Comparison of ENCODE assay signal across 1 fruit fly cellular context in the genomic region with DNA sequence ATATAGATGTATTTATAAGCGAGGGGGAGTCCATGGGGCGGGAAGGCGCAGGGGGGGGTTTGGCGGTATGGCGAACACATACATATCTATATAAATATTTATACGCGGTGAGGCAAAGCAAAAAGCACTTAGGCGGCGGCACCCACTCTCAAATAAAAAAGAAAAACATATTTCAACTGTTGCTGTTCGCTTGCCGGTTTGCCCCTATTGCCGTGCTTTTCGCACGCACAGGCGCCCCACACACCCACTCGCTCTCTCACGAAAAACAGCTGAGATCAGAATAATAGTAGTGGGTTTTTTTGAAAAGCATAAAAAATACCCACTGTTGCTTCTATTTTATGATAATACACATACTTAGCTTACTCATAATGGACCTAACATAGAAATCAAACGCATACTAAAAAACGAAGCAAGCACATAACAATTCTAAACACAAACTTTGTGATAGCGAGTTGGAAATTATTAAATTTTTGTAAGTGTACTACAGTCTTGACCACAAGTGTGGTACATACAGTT.
TF ChIP-seq lines count a peak whose summit lies in the region.

No protein-coding gene starts in this region.

TF ChIP-seq in whole organism, embryonic, 481 proteins besides CTCF, POLR2A, EP300 and RAD21 (continued from another document and continues in another):
- peak; percentile 92 for TF ChIP-seq CG13894 (tag; optimal IDR thresholded peaks at IDR 0.05; lab: Kevin White, UChicago)
- peak; percentile 51 for TF ChIP-seq Abd-B (GFP tag; optimal IDR thresholded peaks at IDR 0.05; lab: Kevin White, UChicago)
- no peak for TF ChIP-seq nom (GFP tag; optimal IDR thresholded peaks at IDR 0.05; lab: Kevin White, UChicago)
- TF ChIP-seq Dip3 (GFP tag; optimal IDR thresholded peaks at IDR 0.05; lab: Kevin White, UChicago) = peak; percentile 87
- no peak for TF ChIP-seq CG1024 (GFP tag; IDR thresholded peaks at IDR 0.05; lab: Robert Waterston, UW)
- TF ChIP-seq Ets65A (GFP tag; lab: Kevin White, UChicago) = no peak
- TF ChIP-seq pnt (GFP tag; optimal IDR thresholded peaks at IDR 0.05; lab: Kevin White, UChicago) = peak; percentile 32
- TF ChIP-seq CG15073 (GFP tag; optimal IDR thresholded peaks at IDR 0.05; lab: Kevin White, UChicago) = no peak
- TF ChIP-seq crol (GFP tag; IDR thresholded peaks at IDR 0.05; lab: Robert Waterston, UW) = peak; percentile 95
- no peak for TF ChIP-seq CG7745 (tag; optimal IDR thresholded peaks at IDR 0.05; lab: Kevin White, UChicago)
- TF ChIP-seq Dbx (GFP tag; IDR thresholded peaks at IDR 0.05; lab: Robert Waterston, UW) = peak; percentile 75; the same call in 2 of the 3 replicates
- TF ChIP-seq Hsf (GFP tag; optimal IDR thresholded peaks at IDR 0.05; lab: Kevin White, UChicago) = peak; percentile 78
- TF ChIP-seq CG14860 (GFP tag; IDR thresholded peaks at IDR 0.05; lab: Robert Waterston, UW; ENCODE audit: partially characterized antibody) = no peak
- no peak for TF ChIP-seq CG14710 (tag; optimal IDR thresholded peaks at IDR 0.05; lab: Kevin White, UChicago)
- TF ChIP-seq Dip2 (GFP tag; IDR thresholded peaks at IDR 0.05; lab: Robert Waterston, UW) = no peak
- peak; percentile 40 for TF ChIP-seq chn (GFP tag; optimal IDR thresholded peaks at IDR 0.05; lab: Kevin White, UChicago)
- peak; percentile 42 for TF ChIP-seq CG3163 (GFP tag; optimal IDR thresholded peaks at IDR 0.05; lab: Kevin White, UChicago)
- no peak for TF ChIP-seq Dref (GFP tag; IDR thresholded peaks at IDR 0.05; lab: Robert Waterston, UW)
- TF ChIP-seq gcm2 (GFP tag; optimal IDR thresholded peaks at IDR 0.05; lab: Kevin White, UChicago) = peak; percentile 73
- peak; percentile 23 for TF ChIP-seq ab (GFP tag; optimal IDR thresholded peaks at IDR 0.05; lab: Kevin White, UChicago)
- TF ChIP-seq Bteb2 (GFP tag; optimal IDR thresholded peaks at IDR 0.05; lab: Kevin White, UChicago) = peak; percentile 67
- TF ChIP-seq Atf-2 (GFP tag; optimal IDR thresholded peaks at IDR 0.05; lab: Kevin White, UChicago) = peak; percentile 68
- 0 out of 3 replicates have a peak, but pooled peaks have one; percentile 47 for TF ChIP-seq CG7357 (GFP tag; IDR thresholded peaks at IDR 0.05; lab: Robert Waterston, UW)
- TF ChIP-seq CG3281 (GFP tag; optimal IDR thresholded peaks at IDR 0.05; lab: Kevin White, UChicago) = peak; percentile 90
- TF ChIP-seq Stat92E (GFP tag; optimal IDR thresholded peaks at IDR 0.05; lab: Kevin White, UChicago) = no peak
- no peak for TF ChIP-seq CG10431 (GFP tag; optimal IDR thresholded peaks at IDR 0.05; lab: Kevin White, UChicago)
- TF ChIP-seq CG17361 (GFP tag; IDR thresholded peaks at IDR 0.05; lab: Robert Waterston, UW) = peak; percentile 75
- TF ChIP-seq fu2 (GFP tag; optimal IDR thresholded peaks at IDR 0.05; lab: Kevin White, UChicago) = peak; percentile 80
- peak; percentile 66; the same call in 1 of the 3 replicates for TF ChIP-seq CG34422 (GFP tag; IDR thresholded peaks at IDR 0.05; lab: Robert Waterston, UW)
- TF ChIP-seq CG31224 (GFP tag; IDR thresholded peaks at IDR 0.05; lab: Robert Waterston, UW) = peak; percentile 50; the same call in 1 of the 2 replicates
- TF ChIP-seq bcd (GFP tag; optimal IDR thresholded peaks at IDR 0.05; lab: Kevin White, UChicago) = peak; percentile 84
- peak; percentile 38 for TF ChIP-seq Dad (GFP tag; optimal IDR thresholded peaks at IDR 0.05; lab: Kevin White, UChicago)
- TF ChIP-seq Max (GFP tag; optimal IDR thresholded peaks at IDR 0.05; lab: Kevin White, UChicago) = peak; percentile 37
- no peak; the same call in 1 of the 2 replicates for TF ChIP-seq peb (GFP tag; IDR thresholded peaks at IDR 0.05; lab: Robert Waterston, UW)
- TF ChIP-seq CG2875 (GFP tag; optimal IDR thresholded peaks at IDR 0.05; lab: Kevin White, UChicago) = peak; percentile 27
- TF ChIP-seq ham (GFP tag; IDR thresholded peaks at IDR 0.05; lab: Robert Waterston, UW) = 0 out of 2 replicates have a peak, but pooled peaks have one; percentile 45
- TF ChIP-seq Hr78 (GFP tag; optimal IDR thresholded peaks at IDR 0.05; lab: Kevin White, UChicago) = peak in 1 of 2 experiments; percentile 33
- TF ChIP-seq Bgb (GFP tag; IDR thresholded peaks at IDR 0.05; lab: Robert Waterston, UW; ENCODE audit: partially characterized antibody) = peak; percentile 44; the same call in 1 of the 2 replicates
- no peak for TF ChIP-seq Spps (tag; optimal IDR thresholded peaks at IDR 0.05; lab: Kevin White, UChicago)
- no peak for TF ChIP-seq ap (GFP tag; IDR thresholded peaks at IDR 0.05; lab: Robert Waterston, UW)
- peak; percentile 62 for TF ChIP-seq seq (GFP tag; IDR thresholded peaks at IDR 0.05; lab: Robert Waterston, UW)
- TF ChIP-seq CG31388 (GFP tag; optimal IDR thresholded peaks at IDR 0.05; lab: Kevin White, UChicago) = no peak
- TF ChIP-seq caup (GFP tag; optimal IDR thresholded peaks at IDR 0.05; lab: Kevin White, UChicago; ENCODE audit: severe bottlenecking) = peak; percentile 84
- no peak for TF ChIP-seq CG8478 (optimal IDR thresholded peaks at IDR 0.05; lab: Kevin White, UChicago)
- peak; percentile 26 for TF ChIP-seq CG11723 (GFP tag; optimal IDR thresholded peaks at IDR 0.05; lab: Kevin White, UChicago)
- TF ChIP-seq CG32532 (GFP tag; IDR thresholded peaks at IDR 0.05; lab: Robert Waterston, UW) = peak; percentile 80; the same call in 1 of the 2 replicates
- 0 out of 2 replicates have a peak, but pooled peaks have one; percentile 27 for TF ChIP-seq ssp (GFP tag; IDR thresholded peaks at IDR 0.05; lab: Robert Waterston, UW)
- TF ChIP-seq jing (GFP tag; optimal IDR thresholded peaks at IDR 0.05; lab: Kevin White, UChicago) = peak; percentile 45
- TF ChIP-seq HmgZ (tag; optimal IDR thresholded peaks at IDR 0.05; lab: Kevin White, UChicago) = peak; percentile 83
- peak; percentile 70 for TF ChIP-seq Side (GFP tag; optimal IDR thresholded peaks at IDR 0.05; lab: Kevin White, UChicago)
- TF ChIP-seq az2 (GFP tag; optimal IDR thresholded peaks at IDR 0.05; lab: Kevin White, UChicago) = peak; percentile 60
- TF ChIP-seq CG6854 (GFP tag; optimal IDR thresholded peaks at IDR 0.05; lab: Kevin White, UChicago) = peak; percentile 69
- peak; percentile 97 for TF ChIP-seq sr (GFP tag; IDR thresholded peaks at IDR 0.05; lab: Robert Waterston, UW)
- peak; percentile 95 for TF ChIP-seq CG2120 (GFP tag; optimal IDR thresholded peaks at IDR 0.05; lab: Kevin White, UChicago)
- no peak for TF ChIP-seq Six4 (GFP tag; optimal IDR thresholded peaks at IDR 0.05; lab: Kevin White, UChicago)
- TF ChIP-seq lov (optimal IDR thresholded peaks at IDR 0.05; lab: Kevin White, UChicago) = no peak
- TF ChIP-seq lov (GFP tag; IDR thresholded peaks at IDR 0.05; lab: Robert Waterston, UW) = no peak
- TF ChIP-seq gem (tag; optimal IDR thresholded peaks at IDR 0.05; lab: Kevin White, UChicago) = peak; percentile 88
- peak; percentile 85 for TF ChIP-seq her (GFP tag; optimal IDR thresholded peaks at IDR 0.05; lab: Kevin White, UChicago)
- TF ChIP-seq fd64A (GFP tag; optimal IDR thresholded peaks at IDR 0.05; lab: Kevin White, UChicago) = no peak
- TF ChIP-seq CoRest (tag; optimal IDR thresholded peaks at IDR 0.05; lab: Kevin White, UChicago) = peak; percentile 83
- TF ChIP-seq CG1647 (GFP tag; optimal IDR thresholded peaks at IDR 0.05; lab: Kevin White, UChicago) = no peak
- TF ChIP-seq odd (GFP tag; optimal IDR thresholded peaks at IDR 0.05; lab: Kevin White, UChicago) = peak; percentile 76
- no peak for TF ChIP-seq CG33557 (GFP tag; optimal IDR thresholded peaks at IDR 0.05; lab: Kevin White, UChicago)
- peak; percentile 77 for TF ChIP-seq shn (GFP tag; optimal IDR thresholded peaks at IDR 0.05; lab: Kevin White, UChicago)
- peak; percentile 50 for TF ChIP-seq CG16815 (GFP tag; optimal IDR thresholded peaks at IDR 0.05; lab: Kevin White, UChicago)
- TF ChIP-seq TFAM (GFP tag; optimal IDR thresholded peaks at IDR 0.05; lab: Kevin White, UChicago) = no peak
- peak; percentile 68 for TF ChIP-seq CG11247 (GFP tag; IDR thresholded peaks at IDR 0.05; lab: Robert Waterston, UW)
- TF ChIP-seq ATbp (GFP tag; optimal IDR thresholded peaks at IDR 0.05; lab: Kevin White, UChicago) = no peak
- TF ChIP-seq Eip74EF (GFP tag; optimal IDR thresholded peaks at IDR 0.05; lab: Kevin White, UChicago) = peak in 1 of 2 experiments; percentile 77
- TF ChIP-seq sd (tag; optimal IDR thresholded peaks at IDR 0.05; lab: Kevin White, UChicago) = peak; percentile 93
- TF ChIP-seq CG8359 (GFP tag; optimal IDR thresholded peaks at IDR 0.05; lab: Kevin White, UChicago; ENCODE audit: borderline replicate concordance) = no peak
- peak; percentile 90 for TF ChIP-seq gro (GFP tag; optimal IDR thresholded peaks at IDR 0.05; lab: Kevin White, UChicago)
- TF ChIP-seq ato (GFP tag; IDR thresholded peaks at IDR 0.05; lab: Robert Waterston, UW; ENCODE audit: partially characterized antibody) = no peak
- no peak for TF ChIP-seq Doc2 (GFP tag; IDR thresholded peaks at IDR 0.05; lab: Robert Waterston, UW)
- peak; percentile 21 for TF ChIP-seq Jarid2 (GFP tag; optimal IDR thresholded peaks at IDR 0.05; lab: Kevin White, UChicago)
- peak; percentile 91 for TF ChIP-seq CG18599 (GFP tag; optimal IDR thresholded peaks at IDR 0.05; lab: Kevin White, UChicago)
- no peak for TF ChIP-seq CkIIα-i1 (GFP tag; IDR thresholded peaks at IDR 0.05; lab: Robert Waterston, UW)
- no peak for TF ChIP-seq dmrt11E (tag; optimal IDR thresholded peaks at IDR 0.05; lab: Kevin White, UChicago)
- TF ChIP-seq gce (GFP tag; IDR thresholded peaks at IDR 0.05; lab: Robert Waterston, UW) = no peak
- TF ChIP-seq CG4424 (GFP tag; optimal IDR thresholded peaks at IDR 0.05; lab: Kevin White, UChicago) = peak; percentile 45
- TF ChIP-seq CG32772 (GFP tag; IDR thresholded peaks at IDR 0.05; lab: Robert Waterston, UW) = peak; percentile 62
- peak; percentile 38; the same call in 1 of the 2 replicates for TF ChIP-seq wdn (GFP tag; IDR thresholded peaks at IDR 0.05; lab: Robert Waterston, UW)
- peak; percentile 86 for TF ChIP-seq Drgx (GFP tag; IDR thresholded peaks at IDR 0.05; lab: Robert Waterston, UW)
- peak; percentile 67 to 85 for TF ChIP-seq dpn (GFP tag; optimal IDR thresholded peaks at IDR 0.05; lab: Kevin White, UChicago)
- TF ChIP-seq nerfin-2 (GFP tag; IDR thresholded peaks at IDR 0.05; lab: Robert Waterston, UW; ENCODE audit: partially characterized antibody) = no peak
- TF ChIP-seq aop (GFP tag; IDR thresholded peaks at IDR 0.05; lab: Robert Waterston, UW) = no peak
- peak; percentile 96 for TF ChIP-seq Med (GFP tag; lab: Kevin White, UChicago)
- no peak for TF ChIP-seq oc (tag; optimal IDR thresholded peaks at IDR 0.05; lab: Kevin White, UChicago)
- peak; percentile 37 for TF ChIP-seq Atf3 (GFP tag; optimal IDR thresholded peaks at IDR 0.05; lab: Kevin White, UChicago)
- peak; percentile 90 for TF ChIP-seq mam (GFP tag; optimal IDR thresholded peaks at IDR 0.05; lab: Kevin White, UChicago)
- peak; percentile 74 for TF ChIP-seq CG14441 (GFP tag; IDR thresholded peaks at IDR 0.05; lab: Robert Waterston, UW)
- 0 out of 2 replicates have a peak, but pooled peaks have one; percentile 5 for TF ChIP-seq CG11085 (GFP tag; IDR thresholded peaks at IDR 0.05; lab: Robert Waterston, UW)
- TF ChIP-seq al (GFP tag; IDR thresholded peaks at IDR 0.05; lab: Robert Waterston, UW) = peak; percentile 65; the same call in 1 of the 2 replicates
- no peak for TF ChIP-seq BEAF-32 (GFP tag; optimal IDR thresholded peaks at IDR 0.05; lab: Kevin White, UChicago)
- TF ChIP-seq tin (GFP tag; optimal IDR thresholded peaks at IDR 0.05; lab: Kevin White, UChicago) = peak; percentile 59
- peak; percentile 63 for TF ChIP-seq exex (tag; optimal IDR thresholded peaks at IDR 0.05; lab: Kevin White, UChicago)
- peak; percentile 22 for TF ChIP-seq CG2116 (GFP tag; optimal IDR thresholded peaks at IDR 0.05; lab: Kevin White, UChicago)
- TF ChIP-seq bab2 (GFP tag; optimal IDR thresholded peaks at IDR 0.05; lab: Kevin White, UChicago) = peak; percentile 64
- 0 out of 3 replicates have a peak, but pooled peaks have one; percentile 58 for TF ChIP-seq C15 (GFP tag; IDR thresholded peaks at IDR 0.05; lab: Robert Waterston, UW)
- TF ChIP-seq Trl (optimal IDR thresholded peaks at IDR 0.05; lab: Kevin White, UChicago) = peak in 1 of 2 experiments; percentile 57
- peak; percentile 63 for TF ChIP-seq Trl (GFP tag; optimal IDR thresholded peaks at IDR 0.05; lab: Kevin White, UChicago)
- peak; percentile 39 for TF ChIP-seq slou (GFP tag; optimal IDR thresholded peaks at IDR 0.05; lab: Kevin White, UChicago)
- TF ChIP-seq ken (GFP tag; IDR thresholded peaks at IDR 0.05; lab: Robert Waterston, UW) = no peak
- TF ChIP-seq Elba2 (GFP tag; optimal IDR thresholded peaks at IDR 0.05; lab: Kevin White, UChicago) = no peak
- TF ChIP-seq CG32767 (GFP tag; IDR thresholded peaks at IDR 0.05; lab: Robert Waterston, UW) = peak; percentile 42; the same call in 1 of the 2 replicates
- TF ChIP-seq Sox100B (GFP tag; optimal IDR thresholded peaks at IDR 0.05; lab: Kevin White, UChicago) = peak; percentile 49
- no peak for TF ChIP-seq z (GFP tag; IDR thresholded peaks at IDR 0.05; lab: Robert Waterston, UW)
- TF ChIP-seq jigr1 (GFP tag; IDR thresholded peaks at IDR 0.05; lab: Robert Waterston, UW) = no peak
- peak in 1 of 2 experiments; percentile 59 for TF ChIP-seq crp (GFP tag; optimal IDR thresholded peaks at IDR 0.05; lab: Kevin White, UChicago)
- peak; percentile 45 for TF ChIP-seq CG12942 (GFP tag; optimal IDR thresholded peaks at IDR 0.05; lab: Kevin White, UChicago)
- peak; percentile 67 for TF ChIP-seq crc (GFP tag; optimal IDR thresholded peaks at IDR 0.05; lab: Kevin White, UChicago)
- peak; percentile 13 for TF ChIP-seq CG9876 (GFP tag; optimal IDR thresholded peaks at IDR 0.05; lab: Kevin White, UChicago)
- TF ChIP-seq HHEX (GFP tag; optimal IDR thresholded peaks at IDR 0.05; lab: Kevin White, UChicago) = peak; percentile 62
- peak; percentile 88 for TF ChIP-seq CG13296 (GFP tag; optimal IDR thresholded peaks at IDR 0.05; lab: Kevin White, UChicago)
- TF ChIP-seq lmd (GFP tag; IDR thresholded peaks at IDR 0.05; lab: Robert Waterston, UW) = peak; percentile 82; the same call in 1 of the 2 replicates
- peak; percentile 75 for TF ChIP-seq CG9609 (GFP tag; optimal IDR thresholded peaks at IDR 0.05; lab: Kevin White, UChicago)
- peak; percentile 86 for TF ChIP-seq sug (tag; optimal IDR thresholded peaks at IDR 0.05; lab: Kevin White, UChicago)
- peak; percentile 31; the same call in 1 of the 2 replicates for TF ChIP-seq Poxn (GFP tag; IDR thresholded peaks at IDR 0.05; lab: Robert Waterston, UW)
- TF ChIP-seq zfh2 (GFP tag; optimal IDR thresholded peaks at IDR 0.05; lab: Kevin White, UChicago) = peak; percentile 90
- no peak for TF ChIP-seq cad (GFP tag; optimal IDR thresholded peaks at IDR 0.05; lab: Kevin White, UChicago)
- TF ChIP-seq CG30431 (GFP tag; optimal IDR thresholded peaks at IDR 0.05; lab: Kevin White, UChicago) = no peak
- no peak for TF ChIP-seq unc-4 (GFP tag; IDR thresholded peaks at IDR 0.05; lab: Robert Waterston, UW; ENCODE audit: partially characterized antibody)
